Worm (Caenorhabditis elegans) whole organism, L4 larva: ENCODE data around the gene srz-14.

Experiments
- F26F4.8 ChIP-seq: fragments of 200-800 bp; sonication (Bioruptor generic); conservative IDR thresholded peaks from 2 replicates; pipeline ENCODE4 v1.3.6; 2022; ENCODE audit warnings: missing genetic modification characterization, missing compliant biosample characterization
- F49E8.2 ChIP-seq: sonication (generic microtip); optimal IDR thresholded peaks from 2 replicates; lab custom pipeline; 2016; ENCODE audit warnings: missing compliant biosample characterization, mild to moderate bottlenecking, missing genetic modification characterization, borderline replicate concordance
- Y105C5A.15 ChIP-seq: fragments of 200-800 bp; sonication (Bioruptor generic); IDR thresholded peaks from 2 replicates; pipeline ENCODE4 v1.3.6; 2022; ENCODE audit warnings: missing genetic modification characterization, missing compliant biosample characterization
- Y75B8A.6 ChIP-seq: fragments of 200-800 bp; sonication (Bioruptor generic); IDR thresholded peaks from 2 replicates; pipeline ENCODE4 v1.3.6; 2022; ENCODE audit warnings: missing genetic modification reagents, missing genetic modification characterization, missing compliant biosample characterization
- ama-1 ChIP-seq: fragments of 150-350 bp; optimal IDR thresholded peaks from 2 replicates; lab custom pipeline; 2014; ENCODE audit warnings: inconsistent platforms, mixed read lengths
- arid-1 ChIP-seq: fragments of 200-800 bp; sonication (Bioruptor generic); conservative IDR thresholded peaks from 2 replicates; pipeline ENCODE4 v1.3.6; 2022; ENCODE audit warnings: missing genetic modification reagents, missing genetic modification characterization, missing compliant biosample characterization
- ceh-62 ChIP-seq: sonication (generic microtip); optimal IDR thresholded peaks from 2 replicates; lab custom pipeline; 2017; ENCODE audit warnings: missing biosample characterization, missing genetic modification characterization
- cey-2 ChIP-seq: sonication (generic microtip); optimal IDR thresholded peaks from 3 replicates; lab custom pipeline; 2017; ENCODE audit warnings: missing genetic modification characterization, mild to moderate bottlenecking, missing compliant biosample characterization, antibody characterized with exemption, borderline replicate concordance; ENCODE audit not compliant: insufficient read depth
- ctbp-1 ChIP-seq: fragments of 200-800 bp; sonication (Bioruptor generic); IDR thresholded peaks from 2 replicates; pipeline ENCODE4 v1.3.6; 2022; ENCODE audit warnings: missing genetic modification reagents, missing genetic modification characterization, missing compliant biosample characterization
- daf-12 ChIP-seq: fragments of 150-350 bp; optimal IDR thresholded peaks from 2 replicates; lab custom pipeline; 2014; ENCODE audit warnings: missing biosample characterization, missing genetic modification reagents, missing genetic modification characterization
- egl-27 ChIP-seq: sonication (generic microtip); optimal IDR thresholded peaks from 3 replicates; lab custom pipeline; 2017; ENCODE audit warnings: missing biosample characterization, missing genetic modification reagents, missing genetic modification characterization
- egl-43 ChIP-seq: fragments of 200-800 bp; sonication (Bioruptor generic); IDR thresholded peaks from 2 replicates; pipeline ENCODE4 v1.3.6; 2022; ENCODE audit warnings: missing genetic modification reagents, missing genetic modification characterization, missing compliant biosample characterization
- hif-1 ChIP-seq, 2 experiments: sonication (generic microtip); optimal IDR thresholded peaks; 2 replicates each; lab custom pipeline; 2016 to 2017; ENCODE audit warnings: missing compliant biosample characterization in 2 of 2, missing genetic modification characterization in 2 of 2, missing genetic modification reagents in 2 of 2, missing genotype in 2 of 2, mild to moderate bottlenecking in 1 of 2
- hlh-11 ChIP-seq: fragments of 200-800 bp; sonication (Bioruptor generic); optimal IDR thresholded peaks from 2 replicates; lab custom pipeline; 2018; ENCODE audit warnings: mild to moderate bottlenecking, missing genetic modification characterization, missing compliant biosample characterization
- hmg-1.1 ChIP-seq: fragments of 200-800 bp; sonication (Bioruptor generic); IDR thresholded peaks from 2 replicates; pipeline ENCODE4 v1.3.6; 2022; ENCODE audit warnings: missing genetic modification reagents, missing genetic modification characterization, missing compliant biosample characterization
- lin-29 ChIP-seq: fragments of 200-800 bp; sonication (Bioruptor generic); IDR thresholded peaks from 2 replicates; pipeline ENCODE4 v1.3.6; 2022; ENCODE audit warnings: missing genetic modification reagents, missing genetic modification characterization, missing compliant biosample characterization
- madf-5 ChIP-seq, 2 experiments: fragments of 200-800 bp; sonication (Bioruptor generic); IDR thresholded peaks; 2 replicates each; pipeline ENCODE4 v1.3.6; 2022; ENCODE audit warnings: missing compliant biosample characterization in 2 of 2, missing genetic modification characterization in 2 of 2
- mdt-29 ChIP-seq: fragments of 200-800 bp; sonication (Bioruptor generic); IDR thresholded peaks from 2 replicates; pipeline ENCODE4 v1.3.6; 2022; ENCODE audit warnings: missing genetic modification reagents, missing genetic modification characterization, missing compliant biosample characterization
- mep-1 ChIP-seq: fragments of 150-350 bp; sonication (generic microtip); optimal IDR thresholded peaks from 3 replicates; lab custom pipeline; 2014; ENCODE audit warnings: missing biosample characterization, missing genetic modification characterization
- nhr-102 ChIP-seq: sonication (generic microtip); optimal IDR thresholded peaks from 2 replicates; lab custom pipeline; 2016; ENCODE audit warnings: mild to moderate bottlenecking, missing genetic modification characterization, moderate library complexity, missing compliant biosample characterization
- nhr-42 ChIP-seq: fragments of 200-800 bp; sonication (Bioruptor generic); IDR thresholded peaks from 2 replicates; pipeline ENCODE4 v1.3.6; 2022; ENCODE audit warnings: missing genetic modification characterization, missing compliant biosample characterization
- nhr-48 ChIP-seq: sonication (generic microtip); optimal IDR thresholded peaks from 2 replicates; lab custom pipeline; 2016; ENCODE audit warnings: mild to moderate bottlenecking, missing genetic modification characterization, missing compliant biosample characterization
- nhr-77 ChIP-seq: fragments of 150-350 bp; optimal IDR thresholded peaks from 2 replicates; lab custom pipeline; 2014; ENCODE audit warnings: missing biosample characterization, missing genetic modification characterization
- pha-4 ChIP-seq, 2 experiments: fragments of 150-350 bp in 1 of 2; fragments of 200-800 bp in 1 of 2; sonication (Bioruptor generic) in 1 of 2; IDR thresholded peaks in 1 of 2; optimal IDR thresholded peaks in 1 of 2; 2 replicates each; pipeline versions ENCODE4 v1.3.6 to Lab custom; 2014 to 2022; ENCODE audit warnings: missing genetic modification characterization in 2 of 2, missing genetic modification reagents in 2 of 2, missing biosample characterization in 1 of 2, missing compliant biosample characterization in 1 of 2
- pqm-1 ChIP-seq: sonication (generic microtip); optimal IDR thresholded peaks from 2 replicates; lab custom pipeline; 2017; ENCODE audit warnings: missing biosample characterization, missing genetic modification characterization
- sdz-12 ChIP-seq: fragments of 200-800 bp; sonication (Bioruptor generic); optimal IDR thresholded peaks from 2 replicates; lab custom pipeline; 2018; ENCODE audit warnings: mild to moderate bottlenecking, missing genetic modification characterization, missing compliant biosample characterization
- spr-1 ChIP-seq: sonication (generic microtip); optimal IDR thresholded peaks from 2 replicates; lab custom pipeline; 2016; ENCODE audit warnings: mild to moderate bottlenecking, missing genetic modification characterization, missing compliant biosample characterization
- spr-3 ChIP-seq: fragments of 200-800 bp; sonication (Bioruptor generic); optimal IDR thresholded peaks from 2 replicates; lab custom pipeline; 2018; ENCODE audit warnings: mild to moderate bottlenecking, missing genetic modification characterization, missing compliant biosample characterization
- tag-97 ChIP-seq: fragments of 200-800 bp; sonication (Bioruptor generic); IDR thresholded peaks from 2 replicates; pipeline ENCODE4 v1.3.6; 2022; ENCODE audit warnings: missing genetic modification characterization, missing compliant biosample characterization
- unc-130 ChIP-seq: sonication (generic microtip); optimal IDR thresholded peaks from 2 replicates; lab custom pipeline; 2016; ENCODE audit warnings: missing genetic modification reagents, missing genetic modification characterization, missing compliant biosample characterization
- unc-39 ChIP-seq: sonication (generic microtip); optimal IDR thresholded peaks from 2 replicates; lab custom pipeline; 2017; ENCODE audit warnings: missing biosample characterization, missing genetic modification characterization
- unc-62 ChIP-seq, 3 experiments: fragments of 150-350 bp in 1 of 3; sonication (generic microtip); optimal IDR thresholded peaks in 2 of 3; peaks in 1 of 3; 1 replicate in 1 of 3; 2 replicates in 2 of 3; lab custom pipeline; 2014 to 2017; ENCODE audit warnings: missing biosample characterization in 3 of 3, missing genetic modification characterization in 3 of 3, missing genetic modification reagents in 3 of 3, missing genotype in 1 of 3
- vab-7 ChIP-seq: fragments of 200-800 bp; sonication (Bioruptor generic); IDR thresholded peaks from 2 replicates; pipeline ENCODE4 v1.3.6; 2022; ENCODE audit warnings: missing genetic modification reagents, missing genetic modification characterization, missing compliant biosample characterization
- zip-2 ChIP-seq: fragments of 150-350 bp; optimal IDR thresholded peaks from 2 replicates; lab custom pipeline; 2014; ENCODE audit warnings: missing biosample characterization, missing genetic modification characterization
- ztf-7 ChIP-seq: fragments of 150-350 bp; optimal IDR thresholded peaks from 2 replicates; lab custom pipeline; 2014; ENCODE audit warnings: missing biosample characterization, missing genetic modification characterization

Gene srz-14

DNA sequence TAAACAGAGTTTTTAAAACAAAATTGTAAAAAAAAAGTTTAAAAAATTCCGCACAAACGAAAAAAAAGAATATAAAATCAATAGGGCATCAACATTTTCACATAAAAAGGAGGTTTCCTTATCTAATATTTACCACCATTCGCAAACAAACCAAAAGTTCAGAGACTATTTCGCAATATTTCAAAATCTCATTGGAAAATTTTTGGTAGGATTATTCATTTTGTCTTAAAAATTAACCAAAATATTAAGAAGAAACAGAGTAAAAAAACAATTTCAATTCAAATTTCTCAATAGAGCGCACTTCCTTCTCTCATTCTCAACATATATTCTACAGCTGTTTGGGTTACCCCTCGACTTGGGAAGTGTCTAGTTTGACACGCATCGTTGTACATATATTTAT, 23.4 kb upstream of the srz-14 start (continued):
- no peak for TF ChIP-seq madf-5 (GFP tag; IDR thresholded peaks at IDR 0.05; lab: Robert Waterston, UW)
- no peak for TF ChIP-seq egl-27 (tag; lab: Kevin White, UChicago)
- no peak for TF ChIP-seq ctbp-1 (GFP tag; lab: Robert Waterston, UW)
- peak; percentile 22 for TF ChIP-seq pqm-1 (tag; lab: Kevin White, UChicago)
- TF ChIP-seq sdz-12 (GFP tag; lab: Kevin White, UChicago): no peak
- no peak for TF ChIP-seq spr-1
- no peak for TF ChIP-seq spr-3 (GFP tag; lab: Kevin White, UChicago)
- no peak for TF ChIP-seq unc-130 (GFP tag; lab: Kevin White, UChicago)
- no peak for TF ChIP-seq hlh-11 (tag; lab: Kevin White, UChicago)
- TF ChIP-seq daf-12 (tag; lab: Kevin White, UChicago): no peak
- TF ChIP-seq pha-4 (GFP tag; IDR thresholded peaks at IDR 0.05; lab: Robert Waterston, UW): no peak
- TF ChIP-seq pha-4 (tag; optimal IDR thresholded peaks at IDR 0.05; lab: Kevin White, UChicago): peak; percentile 19
- peak; percentile 90 for TF ChIP-seq zip-2 (tag; lab: Kevin White, UChicago)

DNA sequence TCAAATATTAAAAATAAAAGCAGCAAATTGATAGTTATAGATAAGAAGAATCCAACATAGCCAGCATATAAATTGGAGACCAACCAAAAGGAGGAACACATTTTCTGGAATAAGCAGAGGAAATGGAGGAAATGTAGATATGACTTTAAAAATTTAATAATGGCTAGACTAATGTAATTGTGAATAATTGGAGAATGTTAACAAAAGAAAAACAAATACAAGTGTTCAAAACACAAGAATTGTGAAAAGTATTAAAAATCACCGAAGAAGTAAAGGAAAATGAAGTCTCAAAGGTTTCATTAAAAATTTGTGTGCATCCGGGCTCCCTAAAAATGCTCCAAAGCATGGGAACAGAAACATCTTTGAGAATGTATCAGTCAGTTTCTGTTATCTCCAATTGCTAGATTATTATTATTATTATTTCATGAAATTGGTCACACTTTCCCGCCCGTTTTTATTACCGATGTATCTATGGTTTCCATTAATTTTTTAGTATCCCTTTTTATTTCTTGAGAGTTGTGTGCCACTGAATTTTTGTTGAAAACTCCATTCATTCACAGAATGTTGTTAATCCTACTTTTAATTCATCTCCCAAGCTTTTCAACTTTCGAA, 21.2 kb upstream of the srz-14 start, which contains the start of the genes str-109 and F10A3.11:
Gene str-109, minus strand, starts transcription at position 101 of the 612 bp plus-strand sequence.
Gene F10A3.11, plus strand, starts transcription at position 562 of the 612 bp plus-strand sequence.
- TF ChIP-seq hlh-11 (tag; lab: Kevin White, UChicago) (no peak), Y105C5A.15 (GFP tag; lab: Robert Waterston, UW) (no peak)

DNA sequence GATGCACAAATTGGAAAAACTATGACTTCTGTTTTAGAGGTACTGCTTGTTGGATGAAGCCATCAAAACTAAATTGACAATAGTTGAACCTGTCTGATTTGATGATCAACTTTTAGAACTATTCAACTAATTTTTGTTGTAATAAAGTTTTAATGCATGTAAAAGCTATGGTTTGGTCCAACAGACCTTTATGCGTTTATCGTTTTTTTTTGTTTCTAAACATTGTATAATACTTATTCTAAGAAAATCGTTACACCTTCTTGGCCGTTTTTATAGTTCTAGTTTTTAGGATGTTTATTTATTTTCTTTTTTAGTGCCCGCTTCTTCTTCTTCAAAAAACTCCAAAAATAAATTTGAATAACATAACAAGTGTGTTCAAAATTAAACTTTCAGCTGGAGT, 19.7 kb upstream of the srz-14 start, which contains the start of gene F10A3.12:
Gene F10A3.12, plus strand, starts transcription at position 301 of the 400 bp plus-strand sequence.
- TF ChIP-seq nhr-102 (tag; lab: Kevin White, UChicago): no peak
- no peak for TF ChIP-seq ama-1 (lab: Kevin White, UChicago)
- TF ChIP-seq mep-1: no peak

DNA sequence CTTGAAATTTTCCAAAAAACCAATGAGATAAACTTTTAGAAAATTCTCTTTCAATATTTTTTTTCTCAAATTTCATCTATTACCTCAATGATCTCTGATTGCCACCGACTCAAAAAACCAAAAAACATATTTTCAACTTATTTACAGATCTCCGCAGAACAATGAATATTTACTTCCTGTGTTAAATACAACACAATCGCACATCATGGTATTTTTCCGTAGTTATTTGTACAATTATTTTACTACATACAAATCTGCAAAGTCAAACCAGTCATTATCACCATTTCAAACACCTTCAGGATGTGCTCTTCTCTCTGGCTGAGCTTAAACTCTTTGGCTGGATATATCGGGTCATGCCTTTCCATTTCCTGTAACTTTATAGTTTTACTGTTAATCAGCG, 17.5 kb upstream of the srz-14 start, which contains the start of gene str-108:
Gene str-108, plus strand, starts transcription at position 301 of the 400 bp plus-strand sequence.
- no peak for TF ChIP-seq egl-43 (GFP tag; lab: Robert Waterston, UW)

DNA sequence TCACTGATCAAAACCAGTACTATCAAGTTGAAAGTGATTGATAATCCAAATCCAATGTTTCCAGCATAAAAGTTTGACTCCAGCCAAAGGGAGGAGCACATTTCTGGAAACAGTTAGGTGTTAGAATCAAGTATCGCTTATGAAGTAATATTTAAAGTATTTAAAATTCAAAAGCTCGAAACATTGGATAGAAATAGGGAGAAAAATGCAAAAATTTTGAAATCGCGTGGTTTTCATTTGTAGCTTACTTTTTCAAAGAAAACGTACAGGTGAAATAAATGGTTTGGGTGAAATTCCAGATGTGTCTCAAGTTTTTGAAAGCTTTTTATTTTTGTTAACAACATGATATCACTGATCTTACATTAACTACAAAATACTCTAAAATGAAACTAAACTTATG, 14.4 kb upstream of the srz-14 start, which contains the start of gene str-111:
Gene str-111, minus strand, starts transcription at position 101 of the 400 bp plus-strand sequence.
- no peak for TF ChIP-seq pqm-1 (tag; lab: Kevin White, UChicago)
- no peak for TF ChIP-seq egl-43 (GFP tag; lab: Robert Waterston, UW)
- TF ChIP-seq ceh-62: no peak
- TF ChIP-seq lin-29 (GFP tag; lab: Robert Waterston, UW): no peak
- no peak for TF ChIP-seq mep-1
- TF ChIP-seq nhr-42 (GFP tag; lab: Robert Waterston, UW): no peak
- no peak for TF ChIP-seq F49E8.2 (tag; lab: Kevin White, UChicago)

DNA sequence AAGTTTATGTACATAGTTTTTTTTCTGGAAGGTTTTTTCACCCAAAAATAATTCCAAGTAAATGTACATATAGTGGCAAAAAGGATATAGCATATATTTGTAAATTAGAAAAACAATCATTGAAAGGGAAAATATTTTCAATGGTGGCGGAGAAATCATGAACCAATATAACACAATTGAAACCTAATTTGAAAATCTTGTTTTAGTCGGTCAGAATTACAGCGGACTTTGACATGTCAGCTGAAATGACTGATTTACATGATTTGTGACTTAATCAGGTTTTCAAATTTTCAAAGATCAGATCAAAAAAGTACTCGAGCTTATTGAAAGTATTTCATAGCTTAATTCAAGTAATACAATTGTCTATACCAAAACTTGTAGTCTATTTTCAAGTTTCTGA, 11.7 kb upstream of the srz-14 start, which contains the start of gene K05D4.9:
Gene K05D4.9, minus strand, starts transcription at position 101 of the 400 bp plus-strand sequence.
- no peak for TF ChIP-seq hmg-1.1 (GFP tag; lab: Robert Waterston, UW)
- TF ChIP-seq vab-7 (GFP tag; lab: Robert Waterston, UW): no peak
- no peak for TF ChIP-seq mdt-29 (GFP tag; lab: Robert Waterston, UW)
- TF ChIP-seq unc-62 (GFP tag; optimal IDR thresholded peaks at IDR 0.05 in 1 of 2; lab: Kevin White, UChicago): peak in 1 of 2 experiments; percentile 41
- TF ChIP-seq unc-62 (tag; optimal IDR thresholded peaks at IDR 0.05; lab: Kevin White, UChicago): no peak

DNA sequence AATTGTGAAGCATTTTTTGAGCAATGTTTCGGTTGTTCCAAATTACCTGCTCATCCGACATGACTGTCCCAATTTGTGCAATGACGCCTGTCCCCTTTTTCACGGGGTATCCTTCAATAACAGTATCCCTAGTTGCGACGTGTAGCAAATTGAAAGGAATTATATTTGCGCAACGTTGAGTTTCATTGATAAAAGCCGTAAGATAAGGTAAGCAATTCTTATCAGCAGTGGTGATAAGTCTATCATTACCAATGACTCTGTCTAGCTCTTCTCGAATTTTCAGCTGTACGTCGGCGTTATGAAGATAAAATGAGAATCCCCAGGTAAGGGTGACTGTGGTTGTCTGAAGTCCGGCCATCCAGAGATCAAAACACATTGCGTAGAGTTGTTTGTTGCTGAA, 9.3 kb upstream of the srz-14 start:
- TF ChIP-seq egl-27 (tag; lab: Kevin White, UChicago) (no peak), ztf-7 (no peak), arid-1 (GFP tag; lab: Robert Waterston, UW) (no peak), hif-1 (tag; optimal IDR thresholded peaks at IDR 0.05; lab: Kevin White, UChicago) (no peak), F26F4.8 (no peak), zip-2 (tag; lab: Kevin White, UChicago) (no peak), cey-2 (no peak), unc-39 (tag; lab: Kevin White, UChicago) (no peak), nhr-77 (no peak), ceh-62 (no peak), tag-97 (GFP tag; lab: Robert Waterston, UW) (no peak), ctbp-1 (GFP tag; lab: Robert Waterston, UW) (no peak), Y75B8A.6 (GFP tag; lab: Robert Waterston, UW) (no peak), nhr-48 (tag; lab: Kevin White, UChicago) (no peak)
